Worm (Caenorhabditis elegans): ENCODE data around the gene F26C11.1.

DNA sequence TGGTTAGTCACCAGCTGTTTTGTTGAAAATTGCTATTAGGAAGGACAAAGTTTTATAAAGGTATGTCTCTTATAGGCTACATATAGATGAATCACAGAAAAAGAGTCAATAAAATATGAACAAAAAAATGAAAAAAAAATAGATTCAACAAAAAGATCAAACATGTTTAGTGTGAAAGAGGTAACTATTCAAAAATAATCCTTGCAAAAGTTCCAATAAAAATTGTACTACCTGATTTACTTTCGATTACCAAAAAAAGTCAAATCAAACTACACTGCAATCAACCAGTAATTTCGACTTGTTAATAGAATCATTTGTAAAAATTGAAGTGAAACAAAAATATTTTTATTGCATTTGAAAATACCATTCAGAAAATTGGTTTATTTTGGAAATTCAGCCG is 43.6 kb upstream of the F26C11.1 start, which contains the start of gene ZK938.10:
- TF ChIP-seq ztf-11 (tag; optimal IDR thresholded peaks at IDR 0.05) (no peak), nhr-77 (tag; optimal IDR thresholded peaks at IDR 0.05) (no peak), ama-1 (optimal IDR thresholded peaks at IDR 0.05) (no peak), ceh-82 (tag; optimal IDR thresholded peaks at IDR 0.05) (no peak), unc-62 (GFP tag; optimal IDR thresholded peaks at IDR 0.05) (no peak)

Data from whole organism, L3 larva.